Fruit fly (Drosophila melanogaster) Kc167 (cell line): Measurements from ENCODE around the gene CG34011.

Source experiments
- Myc ChIP-seq: fragments of >200 bp; optimal IDR thresholded peaks from 2 replicates; lab custom pipeline; 2017; ENCODE audit warnings: missing external identifiers
- Sin3A ChIP-seq: fragments of >200 bp; optimal IDR thresholded peaks from 2 replicates; lab custom pipeline; 2018; ENCODE audit warnings: missing external identifiers
- h ChIP-seq: fragments of >200 bp; optimal IDR thresholded peaks from 3 replicates; lab custom pipeline; 2018; ENCODE audit warnings: missing external identifiers
- psq ChIP-seq: fragments of >200 bp; optimal IDR thresholded peaks from 2 replicates; lab custom pipeline; 2017; ENCODE audit warnings: missing external identifiers
- ttk ChIP-seq: sonication (Bioruptor generic); optimal IDR thresholded peaks from 2 replicates; lab custom pipeline; 2017; ENCODE audit warnings: missing external identifiers

dm6 chr2L:5724521-5725023, 8.1 kb downstream of the CG34011 start, which contains the start of gene CG11030:
- TF ChIP-seq Myc (no peak), ttk (no peak), Sin3A (no peak), psq (lab: Kevin White, UChicago) (no peak), h (lab: Kevin White, UChicago) (no peak)
